Worm (Caenorhabditis elegans): ENCODE data around the gene sri-65.

ce11 chrV:16367575-16367974 lies 20.6 kb downstream of the sri-65 start, which contains the start of gene W08G11.3:
- TF ChIP-seq nhr-237 (tag; optimal IDR thresholded peaks at IDR 0.05) (no peak), ama-1 (optimal IDR thresholded peaks at IDR 0.05) (no peak), nfya-1 (tag; optimal IDR thresholded peaks at IDR 0.05; ENCODE audit: insufficient read depth) (no peak), nhr-77 (tag; optimal IDR thresholded peaks at IDR 0.05) (no peak), nhr-11 (tag; optimal IDR thresholded peaks at IDR 0.05) (no peak), jun-1 (tag; optimal IDR thresholded peaks at IDR 0.05) (no peak), nhr-12 (tag; optimal IDR thresholded peaks at IDR 0.05) (no peak), ztf-11 (tag; optimal IDR thresholded peaks at IDR 0.05) (no peak), elt-3 (tag; optimal IDR thresholded peaks at IDR 0.05) (no peak)

Data from whole organism, L3 larva.